Worm (Caenorhabditis elegans): ENCODE results near the gene F14D7.1.

DNA sequence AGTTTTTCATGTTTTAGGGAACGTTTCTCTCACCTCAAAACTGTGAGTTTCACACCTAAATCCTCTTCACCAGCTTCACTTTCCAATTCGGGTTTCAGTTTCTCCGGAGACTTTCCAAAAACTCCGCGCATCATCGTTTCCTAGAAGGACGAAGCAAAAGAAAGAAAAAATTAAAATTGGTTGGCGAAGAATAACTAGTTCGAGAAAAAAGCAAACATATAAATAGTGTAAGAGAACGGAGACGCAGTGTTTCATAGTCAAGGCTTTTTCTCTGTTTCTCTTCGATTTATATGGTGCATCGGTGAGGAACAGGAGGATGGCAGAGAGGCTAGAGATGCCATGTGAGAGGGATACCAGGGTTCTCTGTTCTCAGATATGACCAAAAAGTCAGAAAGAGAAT, 33.5 kb upstream of the F14D7.1 start, which contains the start of gene F47B8.3:
- no peak for TF ChIP-seq ama-1 (optimal IDR thresholded peaks at IDR 0.05)
- TF ChIP-seq nhr-11 (tag; optimal IDR thresholded peaks at IDR 0.05), result no peak
- TF ChIP-seq vab-7 (GFP tag; IDR thresholded peaks at IDR 0.05), result no peak
- no peak for TF ChIP-seq arid-1 (GFP tag; conservative IDR thresholded peaks at IDR 0.05)
- no peak for TF ChIP-seq nhr-237 (tag; optimal IDR thresholded peaks at IDR 0.05)
- no peak for TF ChIP-seq fkh-10 (GFP tag; optimal IDR thresholded peaks at IDR 0.05)
- no peak for TF ChIP-seq snpc-4 (tag; optimal IDR thresholded peaks at IDR 0.05)
- TF ChIP-seq lin-15B (tag; optimal IDR thresholded peaks at IDR 0.05), result no peak
- TF ChIP-seq F37D6.2 (tag; optimal IDR thresholded peaks at IDR 0.05), result no peak
- TF ChIP-seq R02D3.7 (tag; optimal IDR thresholded peaks at IDR 0.05), result no peak

All from whole organism, L4 larva.